Fruit fly (Drosophila melanogaster): ENCODE data around the gene CG13615.

The CG13615 gene

DNA sequence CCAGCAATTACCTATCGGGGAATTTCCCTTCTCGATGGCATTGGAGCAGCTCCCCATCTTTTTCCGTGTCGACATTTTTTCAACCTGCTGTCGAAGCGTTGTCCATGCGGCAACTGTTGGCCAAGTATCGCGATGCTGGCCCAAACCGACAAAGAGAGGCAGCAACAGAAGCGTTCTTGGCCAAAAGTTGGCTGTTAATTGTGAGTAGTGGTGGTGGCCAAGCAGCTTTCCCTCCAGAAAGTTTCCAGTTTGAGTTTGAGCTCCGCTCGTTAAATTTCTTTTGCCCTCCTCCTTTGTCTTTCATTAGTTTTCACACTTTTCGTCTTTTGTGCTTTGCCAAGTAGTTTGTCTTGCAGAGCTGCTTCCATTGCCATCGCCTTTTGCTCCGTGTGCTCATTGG is 17.7 kb upstream of the CG13615 start, which contains the start of gene CG17782:
TSS of gene CG17782 (minus strand) at position 101 of the 400 bp plus-strand sequence.
- no peak for TF ChIP-seq fd96Ca (GFP tag; IDR thresholded peaks at IDR 0.05)
- TF ChIP-seq D1 (tag; optimal IDR thresholded peaks at IDR 0.05): no peak
- no peak for TF ChIP-seq CG12605 (GFP tag; IDR thresholded peaks at IDR 0.05)
- TF ChIP-seq EcR (GFP tag; optimal IDR thresholded peaks at IDR 0.05): no peak
- no peak for TF ChIP-seq CG34367 (tag; optimal IDR thresholded peaks at IDR 0.05)
- no peak for TF ChIP-seq CG32121 (GFP tag; IDR thresholded peaks at IDR 0.05)
- no peak for TF ChIP-seq CG8301 (tag; optimal IDR thresholded peaks at IDR 0.05)
- no peak for TF ChIP-seq CG14655 (GFP tag; optimal IDR thresholded peaks at IDR 0.05)

DNA sequence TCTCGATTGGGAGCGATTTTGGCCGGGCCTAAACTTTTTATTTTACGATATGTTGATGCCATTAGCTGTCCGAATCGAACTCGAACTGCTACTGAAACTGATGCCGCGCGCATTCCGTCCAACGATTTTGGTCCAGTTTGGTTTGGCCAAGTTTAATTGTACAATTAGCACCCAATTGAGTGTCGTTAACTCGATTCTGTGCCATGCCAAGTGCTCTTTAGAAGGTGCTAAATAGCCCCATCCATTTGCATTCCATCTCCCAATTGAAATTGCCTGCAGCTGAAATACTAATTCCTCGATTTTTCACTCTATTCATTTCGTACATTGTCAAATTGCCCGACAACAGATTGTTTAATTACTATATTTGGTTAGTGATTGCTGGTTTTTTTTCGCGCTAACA is 14.8 kb upstream of the CG13615 start, which contains the start of gene CG17781:
TSS of gene CG17781 (minus strand) at position 101 of the 400 bp plus-strand sequence.
- TF ChIP-seq CG9948 (tag; optimal IDR thresholded peaks at IDR 0.05): no peak
- no peak for TF ChIP-seq EcR (GFP tag; optimal IDR thresholded peaks at IDR 0.05)
- no peak for TF ChIP-seq CG34367 (tag; optimal IDR thresholded peaks at IDR 0.05)
- no peak for TF ChIP-seq CG32121 (GFP tag; IDR thresholded peaks at IDR 0.05)
- no peak for TF ChIP-seq CG8159 (tag; optimal IDR thresholded peaks at IDR 0.05)
- TF ChIP-seq CG8301 (tag; optimal IDR thresholded peaks at IDR 0.05): no peak
- TF ChIP-seq CG12605 (GFP tag; IDR thresholded peaks at IDR 0.05): no peak
- TF ChIP-seq Snoo (tag; optimal IDR thresholded peaks at IDR 0.05): no peak
- no peak for TF ChIP-seq CG17806 (tag; optimal IDR thresholded peaks at IDR 0.05)
- TF ChIP-seq CG10348 (GFP tag; IDR thresholded peaks at IDR 0.05): no peak
- TF ChIP-seq Pif1A (GFP tag; optimal IDR thresholded peaks at IDR 0.05): no peak
- TF ChIP-seq gl (tag; optimal IDR thresholded peaks at IDR 0.05): no peak
- TF ChIP-seq Pif1B (GFP tag; optimal IDR thresholded peaks at IDR 0.05): no peak
- no peak for TF ChIP-seq Ets98B (GFP tag; IDR thresholded peaks at IDR 0.05)
- TF ChIP-seq CG13204 (GFP tag; optimal IDR thresholded peaks at IDR 0.05): no peak
- TF ChIP-seq CG14655 (GFP tag; optimal IDR thresholded peaks at IDR 0.05): no peak
- no peak for TF ChIP-seq CG15710 (tag; optimal IDR thresholded peaks at IDR 0.05)

DNA sequence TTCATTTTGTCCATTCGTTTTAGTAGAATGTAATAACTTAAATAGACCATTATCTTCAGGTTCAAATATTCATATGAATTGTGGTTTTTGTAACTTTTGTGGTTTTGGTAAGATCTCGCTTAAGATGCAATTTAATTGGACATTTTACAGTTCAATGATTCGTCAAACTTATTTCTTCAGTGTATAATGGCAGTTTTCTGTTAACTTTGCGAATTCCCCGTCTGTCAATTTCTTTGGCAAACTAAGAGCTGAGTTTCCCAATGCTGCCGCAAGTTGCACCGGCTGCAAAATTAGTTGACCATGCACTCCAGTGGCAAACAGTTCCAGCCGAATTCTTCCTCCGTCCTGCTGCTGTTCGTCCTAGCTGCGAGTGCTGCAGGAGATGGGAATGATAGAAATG is 13.8 kb upstream of the CG13615 start, which contains the start of gene CG33342:
TSS of gene CG33342 (plus strand) at position 301 of the 400 bp plus-strand sequence.
- TF ChIP-seq Snoo (tag; optimal IDR thresholded peaks at IDR 0.05): no peak
- no peak for TF ChIP-seq Pif1B (GFP tag; optimal IDR thresholded peaks at IDR 0.05)
- TF ChIP-seq CG17806 (tag; optimal IDR thresholded peaks at IDR 0.05): no peak
- no peak for TF ChIP-seq CG13204 (GFP tag; optimal IDR thresholded peaks at IDR 0.05)
- TF ChIP-seq CG14655 (GFP tag; optimal IDR thresholded peaks at IDR 0.05): no peak
- TF ChIP-seq CG8301 (tag; optimal IDR thresholded peaks at IDR 0.05): no peak

DNA sequence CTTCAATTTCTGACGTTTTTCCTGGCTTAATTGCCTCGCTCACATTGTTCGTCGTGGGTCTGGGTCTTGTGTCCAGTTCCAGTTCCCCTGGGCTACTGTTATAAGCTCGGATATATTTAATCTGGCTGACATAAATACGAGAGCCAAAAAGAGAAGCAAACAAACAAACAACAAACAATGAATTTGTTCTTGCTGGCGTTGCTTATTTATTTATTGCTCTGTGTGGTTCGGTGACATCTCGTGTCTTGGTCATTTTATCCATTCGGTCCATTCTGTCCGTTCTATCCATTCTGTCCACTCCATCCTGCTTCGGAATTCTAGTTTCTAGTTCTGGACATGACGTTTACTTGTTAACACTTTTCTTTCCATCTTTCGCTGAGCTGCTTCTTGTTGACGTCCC is 5.4 kb upstream of the CG13615 start, which contains the start of gene CG17780:
TSS of gene CG17780 (minus strand) at position 101 of the 400 bp plus-strand sequence.
- TF ChIP-seq gl (tag; optimal IDR thresholded peaks at IDR 0.05): no peak
- no peak for TF ChIP-seq Ets98B (GFP tag; IDR thresholded peaks at IDR 0.05)
- no peak for TF ChIP-seq rn (GFP tag; IDR thresholded peaks at IDR 0.05)
- TF ChIP-seq CG9948 (tag; optimal IDR thresholded peaks at IDR 0.05): no peak
- TF ChIP-seq Snoo (tag; optimal IDR thresholded peaks at IDR 0.05): no peak
- TF ChIP-seq fd96Ca (GFP tag; IDR thresholded peaks at IDR 0.05): no peak
- no peak for TF ChIP-seq CG8159 (tag; optimal IDR thresholded peaks at IDR 0.05)
- no peak for TF ChIP-seq CG12605 (GFP tag; IDR thresholded peaks at IDR 0.05)
- TF ChIP-seq EcR (GFP tag; optimal IDR thresholded peaks at IDR 0.05): no peak
- TF ChIP-seq CG32121 (GFP tag; IDR thresholded peaks at IDR 0.05): no peak
- no peak for TF ChIP-seq CG4496 (GFP tag; IDR thresholded peaks at IDR 0.05)
- no peak for TF ChIP-seq CG14655 (GFP tag; optimal IDR thresholded peaks at IDR 0.05)
- TF ChIP-seq Pif1A (GFP tag; optimal IDR thresholded peaks at IDR 0.05): no peak
- TF ChIP-seq CG10348 (GFP tag; IDR thresholded peaks at IDR 0.05): no peak
- TF ChIP-seq CG8301 (tag; optimal IDR thresholded peaks at IDR 0.05): no peak
- no peak for TF ChIP-seq CG13204 (GFP tag; optimal IDR thresholded peaks at IDR 0.05)
- no peak for TF ChIP-seq D1 (tag; optimal IDR thresholded peaks at IDR 0.05)
- TF ChIP-seq Pif1B (GFP tag; optimal IDR thresholded peaks at IDR 0.05): no peak

DNA sequence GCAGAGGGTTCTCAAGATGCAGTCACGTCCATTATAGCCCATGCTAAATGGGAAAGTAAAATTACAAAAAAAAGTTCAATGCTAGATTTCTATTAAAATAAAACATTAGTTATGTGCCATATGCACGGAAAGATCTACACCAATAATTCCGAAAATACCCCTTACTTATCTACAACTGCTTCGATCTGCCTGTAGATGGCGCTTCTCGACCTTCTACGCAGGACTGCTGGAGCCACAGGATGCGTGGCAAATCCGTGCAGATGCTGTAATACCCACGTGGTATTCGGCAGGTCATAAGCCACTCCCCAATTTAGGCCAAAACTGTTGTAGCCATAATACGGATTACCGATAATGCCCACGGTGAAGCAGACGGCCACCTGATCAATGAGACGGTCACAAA is 3.9 kb upstream of the CG13615 start:
- TF ChIP-seq CG34367 (tag; optimal IDR thresholded peaks at IDR 0.05) (no peak), gl (tag; optimal IDR thresholded peaks at IDR 0.05) (no peak), CG8159 (tag; optimal IDR thresholded peaks at IDR 0.05) (no peak), EcR (GFP tag; optimal IDR thresholded peaks at IDR 0.05) (no peak), fd96Ca (GFP tag; IDR thresholded peaks at IDR 0.05) (no peak), CG10348 (GFP tag; IDR thresholded peaks at IDR 0.05) (no peak), D1 (tag; optimal IDR thresholded peaks at IDR 0.05) (no peak), CG13204 (GFP tag; optimal IDR thresholded peaks at IDR 0.05) (no peak), CG15710 (tag; optimal IDR thresholded peaks at IDR 0.05) (no peak), CG4496 (GFP tag; IDR thresholded peaks at IDR 0.05) (no peak), Pif1A (GFP tag; optimal IDR thresholded peaks at IDR 0.05) (no peak), rn (GFP tag; IDR thresholded peaks at IDR 0.05) (no peak), Snoo (tag; optimal IDR thresholded peaks at IDR 0.05) (no peak)

DNA sequence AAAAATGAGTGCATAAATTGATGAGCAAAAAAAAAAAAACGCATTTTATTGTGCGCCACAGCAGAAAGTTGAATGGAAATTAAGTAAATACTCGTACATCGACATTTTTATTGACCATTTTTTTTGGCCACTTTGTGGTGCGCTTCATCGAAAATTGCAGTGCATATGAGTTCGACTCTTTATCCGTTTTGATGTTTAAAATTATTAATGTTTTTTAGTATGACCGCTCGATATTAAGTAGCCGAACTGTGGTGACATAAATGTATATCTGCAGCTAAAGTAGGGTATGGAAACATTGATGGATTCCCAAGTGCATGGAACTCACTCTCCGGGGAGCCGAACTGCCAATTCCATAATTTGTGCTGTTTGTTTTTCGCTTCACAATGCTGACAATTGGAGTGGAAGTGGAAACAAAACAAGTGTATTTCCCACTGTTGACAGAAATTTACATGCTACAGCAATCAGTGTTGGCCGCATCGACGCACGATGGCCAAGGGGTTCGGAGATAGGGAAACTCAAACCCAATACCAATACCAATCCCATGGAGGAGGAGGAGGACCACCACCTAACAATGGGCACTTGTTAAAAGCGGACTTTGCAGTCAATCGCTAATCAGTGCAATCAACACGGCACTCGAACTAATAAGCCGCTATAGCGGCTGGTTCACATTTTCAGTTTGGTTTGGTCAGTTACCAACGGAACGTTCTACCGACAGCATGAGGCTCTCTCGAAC is 2.1 kb downstream of the CG13615 start, which contains the start of gene CG13616:
TSS of gene CG13616 (plus strand) at position 683 of the 733 bp plus-strand sequence.
- TF ChIP-seq Pif1A (GFP tag; optimal IDR thresholded peaks at IDR 0.05) (no peak), D1 (tag; optimal IDR thresholded peaks at IDR 0.05) (no peak), CG8159 (tag; optimal IDR thresholded peaks at IDR 0.05) (no peak), CG8301 (tag; optimal IDR thresholded peaks at IDR 0.05) (no peak), gl (tag; optimal IDR thresholded peaks at IDR 0.05) (no peak), CG12605 (GFP tag; IDR thresholded peaks at IDR 0.05) (no peak), rn (GFP tag; IDR thresholded peaks at IDR 0.05) (no peak), Snoo (tag; optimal IDR thresholded peaks at IDR 0.05) (no peak), CG32121 (GFP tag; IDR thresholded peaks at IDR 0.05) (no peak), CG10348 (GFP tag; IDR thresholded peaks at IDR 0.05) (no peak), CG17806 (tag; optimal IDR thresholded peaks at IDR 0.05) (no peak), EcR (GFP tag; optimal IDR thresholded peaks at IDR 0.05) (no peak), CG34367 (tag; optimal IDR thresholded peaks at IDR 0.05) (no peak)

All from whole organism, pupa.